Worm (Caenorhabditis elegans) whole organism, midembryonic: Measurements from ENCODE around the gene M18.3.

Source experiments
- T22C8.4 ChIP-seq: fragments of 200-800 bp; sonication (Bioruptor generic); IDR thresholded peaks from 2 replicates; pipeline ENCODE4 v1.3.6; 2022; ENCODE audit warnings: missing genetic modification characterization, missing compliant biosample characterization
- cog-1 ChIP-seq: sonication (generic microtip); optimal IDR thresholded peaks from 2 replicates; lab custom pipeline; 2016; ENCODE audit warnings: missing genetic modification characterization, missing compliant biosample characterization
- flt-1 ChIP-seq: fragments of 200-800 bp; sonication (Bioruptor generic); IDR thresholded peaks from 2 replicates; pipeline ENCODE4 v1.3.6; 2022; ENCODE audit warnings: missing genetic modification characterization, missing compliant biosample characterization
- tab-1 ChIP-seq: fragments of 200-800 bp; sonication (Bioruptor generic); IDR thresholded peaks from 2 replicates; pipeline ENCODE4 v1.3.6; 2022; ENCODE audit warnings: missing genetic modification characterization, missing compliant biosample characterization
- ztf-29 ChIP-seq: fragments of 200-800 bp; sonication (Bioruptor generic); IDR thresholded peaks from 2 replicates; pipeline ENCODE4 v1.3.6; 2022; ENCODE audit warnings: missing genetic modification reagents, missing genetic modification characterization, missing compliant biosample characterization

Gene M18.3

ce11 chrIV:12156642-12157233, 51.1 kb downstream of the M18.3 start, which contains the start of gene eri-12:
eri-12 (plus strand) TSS chrIV:12156838.
- 0 out of 2 replicates have a peak, but pooled peaks have one; percentile 18 for TF ChIP-seq T22C8.4 (GFP tag; lab: Robert Waterston, UW)
- no peak for TF ChIP-seq tab-1 (GFP tag; lab: Robert Waterston, UW)

DNA sequence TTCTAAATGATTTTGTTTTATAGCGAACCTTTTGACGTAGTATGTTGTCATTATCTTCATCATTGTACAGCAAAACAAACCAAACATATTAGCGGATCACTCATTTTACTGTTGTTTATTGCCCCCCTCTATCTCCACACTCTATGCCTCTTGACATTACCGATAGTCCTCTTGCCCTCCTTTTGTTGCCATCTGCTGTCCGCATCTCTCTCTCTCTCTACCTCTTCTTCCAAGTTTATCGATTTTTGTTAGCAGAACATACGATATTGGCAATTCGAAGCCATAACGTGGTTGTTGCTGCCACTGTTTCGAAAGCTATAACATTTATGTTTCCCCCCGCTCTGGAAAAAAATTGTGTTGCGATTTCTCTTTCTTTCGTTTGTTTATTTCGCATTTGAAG, 52.3 kb downstream of the M18.3 start:
- TF ChIP-seq ztf-29 (GFP tag; lab: Robert Waterston, UW) (no peak), tab-1 (GFP tag; lab: Robert Waterston, UW) (0 out of 2 replicates have a peak, but pooled peaks have one; percentile 7), T22C8.4 (GFP tag; lab: Robert Waterston, UW) (peak; percentile 66), flt-1 (0 out of 2 replicates have a peak, but pooled peaks have one; percentile 23), cog-1 (peak; percentile 41)
